Fruit fly (Drosophila melanogaster): ENCODE data around the gene CG2972.

DNA sequence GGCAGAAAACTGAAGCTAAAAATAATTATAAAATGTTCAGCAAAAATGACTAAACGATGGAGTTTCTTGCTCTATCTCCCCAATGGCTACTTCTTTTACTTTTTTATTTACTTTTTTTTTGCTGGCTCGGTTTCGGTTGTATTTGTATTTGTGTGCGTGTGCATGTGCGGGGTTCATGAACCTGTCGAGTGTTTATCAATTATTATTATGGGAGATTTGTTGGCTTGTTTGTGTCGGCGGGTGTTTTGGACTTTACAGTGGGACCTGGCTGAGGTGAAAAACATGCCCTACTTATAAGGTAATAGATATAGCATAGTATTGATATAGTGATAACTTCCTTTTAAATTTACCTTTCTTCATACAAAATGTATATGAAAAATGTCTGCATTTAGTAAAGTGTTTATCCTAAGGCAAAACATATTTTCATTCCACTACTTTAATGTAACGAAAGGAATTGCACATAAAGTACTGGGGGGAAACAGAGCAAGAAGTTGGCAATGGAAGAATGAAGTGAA is 20.7 kb downstream of the CG2972 start:
- no peak for TF ChIP-seq Dll (optimal IDR thresholded peaks at IDR 0.05)
- no peak for TF ChIP-seq CG8478 (optimal IDR thresholded peaks at IDR 0.05)
- TF ChIP-seq psq (optimal IDR thresholded peaks at IDR 0.05): no peak
- no peak for TF ChIP-seq pan (optimal IDR thresholded peaks at IDR 0.05)

Measured in whole organism.